Fruit fly (Drosophila melanogaster) whole organism, embryonic: ENCODE results near the gene Sems.

Source experiments
- BtbVII ChIP-seq: fragments of 200-800 bp; sonication (Bioruptor generic); optimal IDR thresholded peaks from 3 replicates; lab custom pipeline; 2017; ENCODE audit warnings: missing biosample characterization, mild to moderate bottlenecking, missing genetic modification characterization
- CG12659 ChIP-seq: fragments of 200-800 bp; sonication (Bioruptor generic); optimal IDR thresholded peaks from 3 replicates; lab custom pipeline; 2017; ENCODE audit warnings: mild to moderate bottlenecking, missing biosample characterization, missing genetic modification reagents, missing genetic modification characterization
- CG13624 ChIP-seq: fragments of 200-800 bp; sonication (Bioruptor generic); optimal IDR thresholded peaks from 2 replicates; lab custom pipeline; 2016; ENCODE audit warnings: missing biosample characterization, missing genetic modification characterization
- CG15011 ChIP-seq: fragments of 200-800 bp; sonication (Bioruptor generic); optimal IDR thresholded peaks from 3 replicates; lab custom pipeline; 2018; ENCODE audit warnings: missing biosample characterization, mild to moderate bottlenecking, missing genetic modification characterization
- CG17359 ChIP-seq: fragments of 200-800 bp; sonication (Bioruptor generic); optimal IDR thresholded peaks from 3 replicates; lab custom pipeline; 2018; ENCODE audit warnings: missing biosample characterization, mild to moderate bottlenecking, missing genetic modification characterization, moderate library complexity
- CG17385 ChIP-seq: fragments of 200-800 bp; sonication (Bioruptor generic); optimal IDR thresholded peaks from 3 replicates; lab custom pipeline; 2018; ENCODE audit warnings: missing biosample characterization, mild to moderate bottlenecking, missing genetic modification characterization
- CG30403 ChIP-seq: fragments of 200-800 bp; sonication (Bioruptor generic); optimal IDR thresholded peaks from 3 replicates; lab custom pipeline; 2016; ENCODE audit warnings: missing biosample characterization, missing genetic modification characterization
- CG3163 ChIP-seq: fragments of 200-800 bp; sonication (Bioruptor generic); optimal IDR thresholded peaks from 3 replicates; lab custom pipeline; 2016; ENCODE audit warnings: missing biosample characterization, missing genetic modification characterization
- CG5245 ChIP-seq: fragments of 200-800 bp; sonication (Bioruptor generic); optimal IDR thresholded peaks from 3 replicates; lab custom pipeline; 2016; ENCODE audit warnings: missing biosample characterization, missing genetic modification characterization
- CG6683 ChIP-seq: fragments of 200-800 bp; sonication (Bioruptor generic); optimal IDR thresholded peaks from 2 replicates; lab custom pipeline; 2017; ENCODE audit warnings: missing biosample characterization, mild to moderate bottlenecking, missing genetic modification characterization, missing genetic modification reagents
- CG7963 ChIP-seq: fragments of 200-800 bp; sonication (Bioruptor generic); IDR thresholded peaks from 3 replicates; pipeline ENCODE4 v1.3.6; 2022; ENCODE audit warnings: missing biosample characterization, missing genetic modification characterization; ENCODE audit not compliant: partially characterized antibody
- CG8281 ChIP-seq: fragments of 200-800 bp; sonication (Bioruptor generic); optimal IDR thresholded peaks from 2 replicates; lab custom pipeline; 2018; ENCODE audit warnings: missing biosample characterization, mild to moderate bottlenecking, missing genetic modification characterization, moderate library complexity
- CG8290 ChIP-seq, 3 experiments: fragments of 200-800 bp; sonication (Bioruptor generic); optimal IDR thresholded peaks; 2 replicates each; lab custom pipeline; 2016 to 2019; ENCODE audit warnings: missing biosample characterization in 3 of 3, missing genetic modification characterization in 3 of 3, mild to moderate bottlenecking in 2 of 3, moderate library complexity in 1 of 3
- CG9215 ChIP-seq: fragments of 200-800 bp; sonication (Bioruptor generic); IDR thresholded peaks from 2 replicates; pipeline ENCODE4 v1.3.6; 2022; ENCODE audit warnings: missing biosample characterization, missing genetic modification characterization
- CTCF ChIP-seq: fragments of 200-800 bp; sonication (Bioruptor generic); optimal IDR thresholded peaks from 2 replicates; lab custom pipeline; 2017; ENCODE audit warnings: missing biosample characterization, mild to moderate bottlenecking, missing genetic modification characterization, moderate library complexity
- Dbx ChIP-seq: fragments of 200-800 bp; sonication (Bioruptor generic); IDR thresholded peaks from 3 replicates; pipeline ENCODE4 v1.3.6; 2022; ENCODE audit warnings: missing biosample characterization, missing genetic modification characterization
- Dek ChIP-seq: fragments of 200-800 bp; sonication (Bioruptor generic); optimal IDR thresholded peaks from 3 replicates; lab custom pipeline; 2019; ENCODE audit warnings: missing biosample characterization, mild to moderate bottlenecking, missing genetic modification characterization, moderate library complexity
- Doc3 ChIP-seq: fragments of 200-800 bp; sonication (Bioruptor generic); IDR thresholded peaks from 3 replicates; pipeline ENCODE4 v1.3.6; 2022; ENCODE audit warnings: missing biosample characterization, missing genetic modification characterization; ENCODE audit not compliant: partially characterized antibody
- Drgx ChIP-seq: fragments of 200-800 bp; sonication (Bioruptor generic); IDR thresholded peaks from 2 replicates; pipeline ENCODE4 v1.3.6; 2022; ENCODE audit warnings: missing biosample characterization, missing genetic modification characterization
- E2f1 ChIP-seq: fragments of 200-800 bp; sonication (Bioruptor generic); IDR thresholded peaks from 2 replicates; pipeline ENCODE4 v1.3.6; 2022; ENCODE audit warnings: missing biosample characterization, missing genetic modification characterization
- Ets65A ChIP-seq: fragments of 200-800 bp; sonication (Bioruptor generic); peaks from one replicate; lab custom pipeline; 2016; ENCODE audit warnings: missing biosample characterization, missing genetic modification characterization
- Gug ChIP-seq: fragments of 200-800 bp; sonication (Bioruptor generic); IDR thresholded peaks from 4 replicates; pipeline ENCODE4 v1.3.6; 2022; ENCODE audit warnings: missing biosample characterization, missing genetic modification characterization
- H2.0 ChIP-seq: fragments of 200-800 bp; sonication (Bioruptor generic); IDR thresholded peaks from 2 replicates; pipeline ENCODE4 v1.3.6; 2022; ENCODE audit warnings: missing biosample characterization, missing genetic modification characterization
- HLH54F ChIP-seq: fragments of 200-800 bp; sonication (Bioruptor generic); optimal IDR thresholded peaks from 3 replicates; lab custom pipeline; 2016; ENCODE audit warnings: missing biosample characterization, missing genetic modification characterization
- Jarid2 ChIP-seq: fragments of 200-800 bp; sonication (Bioruptor generic); optimal IDR thresholded peaks from 3 replicates; lab custom pipeline; 2017; ENCODE audit warnings: mild to moderate bottlenecking, missing biosample characterization, missing genetic modification reagents, missing genetic modification characterization
- Lpt ChIP-seq: fragments of >200 bp; optimal IDR thresholded peaks from 2 replicates; lab custom pipeline; 2018; ENCODE audit warnings: missing biosample characterization, missing genetic modification characterization
- Opbp ChIP-seq: fragments of 200-800 bp; sonication (Bioruptor generic); IDR thresholded peaks from 3 replicates; pipeline ENCODE4 v1.3.6; 2022; ENCODE audit warnings: missing biosample characterization, missing genetic modification characterization; ENCODE audit not compliant: partially characterized antibody
- Rx ChIP-seq: fragments of 200-800 bp; sonication (Bioruptor generic); IDR thresholded peaks from 2 replicates; pipeline ENCODE4 v1.3.6; 2022; ENCODE audit warnings: missing biosample characterization, missing genetic modification characterization
- bbx ChIP-seq: fragments of 200-800 bp; sonication (Bioruptor generic); IDR thresholded peaks from 2 replicates; pipeline ENCODE4 v1.3.6; 2022; ENCODE audit warnings: missing biosample characterization, missing genetic modification characterization; ENCODE audit not compliant: partially characterized antibody
- bsh ChIP-seq, 2 experiments: fragments of 200-800 bp; sonication (Bioruptor generic); optimal IDR thresholded peaks; 2 replicates each; lab custom pipeline; 2017 to 2018; ENCODE audit warnings: mild to moderate bottlenecking in 2 of 2, missing biosample characterization in 2 of 2, missing genetic modification characterization in 2 of 2, moderate library complexity in 1 of 2
- chinmo ChIP-seq: fragments of 200-800 bp; sonication (Bioruptor generic); IDR thresholded peaks from 4 replicates; pipeline ENCODE4 v1.3.6; 2022; ENCODE audit warnings: missing biosample characterization, missing genetic modification characterization; ENCODE audit not compliant: partially characterized antibody
- disco-r ChIP-seq: fragments of 200-800 bp; sonication (Bioruptor generic); optimal IDR thresholded peaks from 2 replicates; lab custom pipeline; 2016; ENCODE audit warnings: missing biosample characterization, missing genetic modification characterization
- fd3F ChIP-seq: fragments of 200-800 bp; sonication (Bioruptor generic); optimal IDR thresholded peaks from 2 replicates; lab custom pipeline; 2018; ENCODE audit warnings: missing biosample characterization, mild to moderate bottlenecking, missing genetic modification characterization, moderate library complexity
- jigr1 ChIP-seq: fragments of 200-800 bp; sonication (Bioruptor generic); IDR thresholded peaks from 3 replicates; pipeline ENCODE4 v1.3.6; 2022; ENCODE audit warnings: missing biosample characterization, missing genetic modification characterization
- mld ChIP-seq: fragments of 200-800 bp; sonication (Bioruptor generic); IDR thresholded peaks from 3 replicates; pipeline ENCODE4 v1.3.6; 2022; ENCODE audit warnings: missing biosample characterization, missing genetic modification characterization; ENCODE audit not compliant: partially characterized antibody
- nom ChIP-seq: fragments of 200-800 bp; sonication (Bioruptor generic); optimal IDR thresholded peaks from 2 replicates; lab custom pipeline; 2017; ENCODE audit warnings: missing biosample characterization, missing genetic modification characterization, mild to moderate bottlenecking, moderate library complexity, missing genetic modification reagents
- odd ChIP-seq: fragments of 200-800 bp; sonication (Bioruptor generic); optimal IDR thresholded peaks from 2 replicates; lab custom pipeline; 2017; ENCODE audit warnings: missing biosample characterization, mild to moderate bottlenecking, missing genetic modification characterization
- pros ChIP-seq: fragments of 200-800 bp; sonication (Bioruptor generic); optimal IDR thresholded peaks from 3 replicates; lab custom pipeline; 2019; ENCODE audit warnings: missing biosample characterization, mild to moderate bottlenecking, missing genetic modification characterization, moderate library complexity
- ro ChIP-seq: fragments of 200-800 bp; sonication (Bioruptor generic); IDR thresholded peaks from 2 replicates; pipeline ENCODE4 v1.3.6; 2022; ENCODE audit warnings: missing biosample characterization, missing genetic modification characterization
- sens ChIP-seq: fragments of 200-800 bp; sonication (Bioruptor generic); peaks from one replicate; lab custom pipeline; 2016; ENCODE audit warnings: missing biosample characterization, missing genetic modification characterization
- shn ChIP-seq: fragments of 200-800 bp; sonication (Bioruptor generic); optimal IDR thresholded peaks from 3 replicates; lab custom pipeline; 2016; ENCODE audit warnings: missing biosample characterization, missing genetic modification characterization
- so ChIP-seq: fragments of 200-800 bp; sonication (Bioruptor generic); IDR thresholded peaks from 3 replicates; pipeline ENCODE4 v1.3.6; 2022; ENCODE audit warnings: missing biosample characterization, missing genetic modification characterization
- sr ChIP-seq: fragments of 200-800 bp; sonication (Bioruptor generic); IDR thresholded peaks from 3 replicates; pipeline ENCODE4 v1.3.6; 2022; ENCODE audit warnings: missing biosample characterization, missing genetic modification characterization
- ssp ChIP-seq: fragments of 200-800 bp; sonication (Bioruptor generic); IDR thresholded peaks from 2 replicates; pipeline ENCODE4 v1.3.6; 2022; ENCODE audit warnings: missing biosample characterization, missing genetic modification characterization
- stwl ChIP-seq: fragments of 200-800 bp; sonication (Bioruptor generic); optimal IDR thresholded peaks from 3 replicates; lab custom pipeline; 2018; ENCODE audit warnings: missing biosample characterization, mild to moderate bottlenecking, missing genetic modification characterization, moderate library complexity
- zf30C ChIP-seq: fragments of 200-800 bp; sonication (Bioruptor generic); optimal IDR thresholded peaks from 3 replicates; lab custom pipeline; 2018; ENCODE audit warnings: missing biosample characterization, mild to moderate bottlenecking, missing genetic modification characterization

Sems gene

DNA sequence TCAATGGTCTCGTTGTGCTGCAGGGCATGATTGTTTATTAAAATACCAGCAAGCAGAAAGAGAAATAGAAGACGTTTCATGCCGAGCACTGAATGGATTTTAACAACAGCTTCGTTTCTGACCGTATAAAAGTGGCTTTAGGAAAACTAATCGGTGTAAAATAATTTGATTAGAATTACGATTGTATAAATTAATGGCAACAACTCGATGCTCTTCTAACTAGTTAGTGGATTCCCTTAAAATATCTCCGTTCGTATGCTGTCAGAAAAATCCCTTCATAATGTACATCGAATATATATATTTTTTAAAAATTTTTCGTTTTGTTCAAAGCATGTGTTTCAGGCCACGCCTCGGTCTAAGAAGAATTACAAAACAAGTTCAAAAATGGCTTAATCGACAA, at the start of gene Sems, which contains the start of gene CG10588:
Gene Sems, minus strand, starts transcription at position 101 of the 400 bp plus-strand sequence.
Gene CG10588, plus strand, starts transcription at position 285 of the 400 bp plus-strand sequence.
- TF ChIP-seq Doc3 (GFP tag; lab: Robert Waterston, UW) (no peak), H2.0 (GFP tag; lab: Robert Waterston, UW) (no peak), CG8290 (GFP tag; optimal IDR thresholded peaks at IDR 0.05; lab: Kevin White, UChicago) (no peak), CG8290 (tag; optimal IDR thresholded peaks at IDR 0.05; lab: Kevin White, UChicago) (no peak), shn (no peak), CG9215 (GFP tag; lab: Robert Waterston, UW) (no peak), CG6683 (no peak), CG13624 (GFP tag; lab: Kevin White, UChicago) (no peak), zf30C (no peak), Ets65A (no peak), so (no peak), Opbp (GFP tag; lab: Robert Waterston, UW) (no peak), CG3163 (GFP tag; lab: Kevin White, UChicago) (no peak), Dek (no peak), ssp (no peak), sr (no peak), Lpt (GFP tag; lab: Kevin White, UChicago) (no peak), odd (GFP tag; lab: Kevin White, UChicago) (no peak), ro (no peak)

DNA sequence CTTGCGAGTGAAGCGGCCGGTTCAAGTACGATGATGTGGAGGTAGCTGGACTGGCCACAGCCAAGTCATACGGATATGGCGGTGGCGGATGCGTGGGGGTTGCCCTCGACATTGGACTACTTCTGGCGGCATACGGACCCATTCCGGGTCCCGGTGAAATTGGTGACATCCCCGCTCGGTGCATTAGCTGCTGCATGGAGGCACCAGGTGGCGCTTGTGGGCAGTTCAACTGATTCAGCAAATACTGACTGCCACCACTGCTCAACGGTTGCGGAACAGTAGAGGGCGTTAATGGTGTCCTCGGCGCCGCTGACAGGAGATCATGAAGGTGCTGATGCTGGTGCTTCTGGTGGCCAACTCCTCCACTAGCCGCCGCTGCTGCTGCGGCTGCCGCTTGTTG, 43.1 kb upstream of the Sems start:
- TF ChIP-seq CTCF (GFP tag; lab: Kevin White, UChicago): peak; percentile 61
- TF ChIP-seq Dbx: 0 out of 3 replicates have a peak, but pooled peaks have one; percentile 15
- TF ChIP-seq chinmo (GFP tag; lab: Robert Waterston, UW): no peak

DNA sequence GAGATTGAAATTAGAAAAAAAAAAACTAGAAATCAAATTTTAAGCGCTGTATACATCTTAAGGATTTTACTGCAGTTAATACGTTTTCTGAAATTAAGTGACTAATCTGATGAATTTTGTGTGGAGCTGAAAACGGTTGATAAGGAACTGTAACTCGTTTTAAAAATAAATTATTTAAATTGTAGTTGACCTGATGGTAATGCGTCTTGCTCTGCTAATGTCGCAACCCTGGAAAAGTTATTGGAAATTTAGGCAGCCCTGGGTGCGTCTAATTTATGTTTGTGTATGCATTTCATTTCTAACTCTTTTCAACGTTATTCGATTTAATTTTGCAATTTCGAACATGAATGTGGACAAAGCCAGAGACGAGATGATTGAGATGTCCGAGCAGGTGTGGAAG, 34.8 kb upstream of the Sems start, which contains the start of gene CG12984:
Gene CG12984, plus strand, starts transcription at position 301 of the 400 bp plus-strand sequence.
- TF ChIP-seq bbx (GFP tag; lab: Robert Waterston, UW): 0 out of 2 replicates have a peak, but pooled peaks have one; percentile 15
- no peak for TF ChIP-seq CG17359 (tag; lab: Kevin White, UChicago)
- peak; percentile 70 for TF ChIP-seq sens (GFP tag; lab: Kevin White, UChicago)
- TF ChIP-seq stwl (tag; lab: Kevin White, UChicago): peak; percentile 32

DNA sequence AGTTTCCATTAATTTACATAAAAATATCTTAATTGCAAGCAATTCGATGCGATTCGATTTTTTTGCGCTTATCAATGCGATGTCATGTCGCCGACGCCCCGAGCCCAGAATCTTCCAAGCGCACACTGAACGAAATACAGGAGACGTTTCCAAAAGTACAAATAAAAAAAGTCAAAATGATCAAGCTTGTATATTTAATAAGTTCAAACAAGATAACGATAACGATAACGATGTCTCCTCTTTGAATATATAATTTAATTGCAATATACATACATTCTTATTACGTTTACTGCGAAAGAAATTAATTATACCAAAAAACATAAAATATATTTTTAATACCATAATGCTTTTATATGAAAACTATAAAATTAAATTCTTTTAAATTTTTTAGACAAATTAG, 33.7 kb upstream of the Sems start:
- TF ChIP-seq CG5245 (GFP tag; lab: Kevin White, UChicago) (no peak), CG12659 (GFP tag; lab: Kevin White, UChicago) (no peak), CG8281 (no peak), Jarid2 (GFP tag; lab: Kevin White, UChicago) (no peak), fd3F (no peak), Gug (GFP tag; lab: Robert Waterston, UW) (no peak), nom (GFP tag; lab: Kevin White, UChicago) (peak; percentile 0)

DNA sequence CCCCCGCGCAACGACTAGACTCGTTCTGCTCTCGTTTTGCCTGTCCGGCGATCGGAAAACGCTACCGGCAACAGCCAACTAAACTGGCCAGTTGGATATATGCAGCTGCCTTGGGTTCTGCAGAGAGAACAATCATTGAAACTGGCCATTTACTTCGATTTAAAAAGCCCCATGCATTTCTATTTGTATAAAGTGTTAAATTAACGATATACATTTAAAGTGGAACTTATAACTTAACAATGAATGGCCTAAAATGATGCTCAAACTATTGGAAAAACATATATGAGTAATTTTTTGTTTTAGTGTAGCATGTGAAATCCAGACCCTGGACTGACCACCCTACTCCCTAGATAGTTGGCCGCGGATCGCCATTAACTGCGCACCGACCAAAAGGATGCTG, 32.3 kb upstream of the Sems start:
- no peak for TF ChIP-seq BtbVII (GFP tag; lab: Kevin White, UChicago)
- no peak for TF ChIP-seq CG15011 (GFP tag; lab: Kevin White, UChicago)
- no peak for TF ChIP-seq jigr1 (GFP tag; lab: Robert Waterston, UW)
- no peak for TF ChIP-seq E2f1
- TF ChIP-seq HLH54F (GFP tag; lab: Kevin White, UChicago): no peak
- no peak for TF ChIP-seq disco-r (GFP tag; lab: Kevin White, UChicago)
- no peak for TF ChIP-seq CG30403
- TF ChIP-seq bsh (GFP tag; optimal IDR thresholded peaks at IDR 0.05; lab: Kevin White, UChicago): peak in 1 of 2 experiments; percentile 81
- no peak for TF ChIP-seq CG17385 (GFP tag; lab: Kevin White, UChicago)
- TF ChIP-seq Rx: no peak
- TF ChIP-seq Drgx: peak; percentile 62
- TF ChIP-seq CG7963: no peak
- no peak for TF ChIP-seq mld (GFP tag; lab: Robert Waterston, UW)
- no peak for TF ChIP-seq pros (GFP tag; lab: Kevin White, UChicago)
